Worm (Caenorhabditis elegans) whole organism, L4 larva: ENCODE results near the gene kcc-3.
"Not testable (repeated sequence)": the region's sequence is repeated elsewhere in the genome, so short reads cannot be mapped to it uniquely, and the experiment has no call there.

Experiments used
- D1046.2 ChIP-seq: fragments of 200-800 bp; sonication (Bioruptor generic); IDR thresholded peaks from 2 replicates; pipeline ENCODE4 v1.3.6; 2022; ENCODE audit warnings: missing genetic modification characterization, missing compliant biosample characterization
- R02D3.7 ChIP-seq: fragments of 150-350 bp; sonication (generic microtip); optimal IDR thresholded peaks from 3 replicates; lab custom pipeline; 2014; ENCODE audit warnings: missing biosample characterization, missing genetic modification characterization
- lsy-2 ChIP-seq, 2 experiments: fragments of 150-350 bp in 1 of 2; sonication (generic microtip) in 1 of 2; optimal IDR thresholded peaks; 2 replicates each; lab custom pipeline; 2014 to 2017; ENCODE audit warnings: missing biosample characterization in 2 of 2, missing genetic modification characterization in 2 of 2
- mdl-1 ChIP-seq, 2 experiments: fragments of 150-350 bp in 1 of 2; sonication (generic microtip) in 1 of 2; optimal IDR thresholded peaks; 2 replicates each; lab custom pipeline; 2014 to 2017; ENCODE audit warnings: missing biosample characterization in 2 of 2, missing genetic modification characterization in 2 of 2
- pqm-1 ChIP-seq: sonication (generic microtip); optimal IDR thresholded peaks from 2 replicates; lab custom pipeline; 2017; ENCODE audit warnings: missing biosample characterization, missing genetic modification characterization
- unc-39 ChIP-seq: sonication (generic microtip); optimal IDR thresholded peaks from 2 replicates; lab custom pipeline; 2017; ENCODE audit warnings: missing biosample characterization, missing genetic modification characterization

- TF ChIP-seq unc-39 (tag; lab: Kevin White, UChicago); R02D3.7 (tag; lab: Kevin White, UChicago); D1046.2; mdl-1 (tag; optimal IDR thresholded peaks at IDR 0.05; lab: Kevin White, UChicago); pqm-1 (tag; lab: Kevin White, UChicago); lsy-2 (tag; optimal IDR thresholded peaks at IDR 0.05; lab: Kevin White, UChicago): not testable (repeated sequence)
Observed at ce11 chrII:7446683-7447082, 12.6 kb upstream of the kcc-3 start.
